Worm (Caenorhabditis elegans) whole organism, L3 larva: Measurements from ENCODE around the gene srab-4.

Experiments used
- R02D3.7 ChIP-seq: fragments of 150-350 bp; optimal IDR thresholded peaks from 2 replicates; lab custom pipeline; 2014; ENCODE audit warnings: missing biosample characterization, missing genetic modification characterization
- ZK546.5 ChIP-seq: sonication (generic microtip); optimal IDR thresholded peaks from 2 replicates; lab custom pipeline; 2017; ENCODE audit warnings: missing biosample characterization, missing genetic modification characterization
- aly-2 ChIP-seq: fragments of 150-350 bp; optimal IDR thresholded peaks from 2 replicates; lab custom pipeline; 2014; ENCODE audit warnings: missing biosample characterization, missing genetic modification characterization
- ama-1 ChIP-seq: fragments of 150-350 bp; optimal IDR thresholded peaks from 2 replicates; lab custom pipeline; 2018
- ceh-16 ChIP-seq: sonication (generic microtip); optimal IDR thresholded peaks from 2 replicates; lab custom pipeline; 2017; ENCODE audit warnings: missing biosample characterization, missing genetic modification characterization
- ceh-28 ChIP-seq: fragments of 150-350 bp; optimal IDR thresholded peaks from 2 replicates; lab custom pipeline; 2014; ENCODE audit warnings: missing biosample characterization, missing genetic modification reagents, missing genetic modification characterization
- ceh-82 ChIP-seq: fragments of 150-350 bp; optimal IDR thresholded peaks from 2 replicates; lab custom pipeline; 2014; ENCODE audit warnings: missing biosample characterization, missing genetic modification characterization
- ceh-9 ChIP-seq: sonication (generic microtip); optimal IDR thresholded peaks from 2 replicates; lab custom pipeline; 2018; ENCODE audit warnings: missing biosample characterization, missing genetic modification characterization
- daf-12 ChIP-seq: fragments of 150-350 bp; optimal IDR thresholded peaks from 2 replicates; lab custom pipeline; 2014; ENCODE audit warnings: missing biosample characterization, missing genetic modification reagents, missing genetic modification characterization
- egl-27 ChIP-seq: sonication (generic microtip); optimal IDR thresholded peaks from 4 replicates; lab custom pipeline; 2017; ENCODE audit warnings: missing biosample characterization, missing genetic modification reagents, missing genetic modification characterization
- egl-5 ChIP-seq: fragments of 150-350 bp; optimal IDR thresholded peaks from 2 replicates; lab custom pipeline; 2017; ENCODE audit warnings: missing biosample characterization, missing genetic modification reagents, missing genetic modification characterization, inconsistent platforms
- elt-1 ChIP-seq: fragments of 150-350 bp; optimal IDR thresholded peaks from 2 replicates; lab custom pipeline; 2014; ENCODE audit warnings: missing biosample characterization, missing genetic modification characterization
- elt-2 ChIP-seq: sonication (generic microtip); optimal IDR thresholded peaks from 2 replicates; lab custom pipeline; 2016; ENCODE audit warnings: missing genetic modification reagents, mild to moderate bottlenecking, missing genetic modification characterization, missing compliant biosample characterization
- elt-3 ChIP-seq, 3 experiments: fragments of 150-350 bp in 1 of 3; sonication (generic microtip) in 2 of 3; optimal IDR thresholded peaks; 2 replicates in 2 of 3; 4 replicates in 1 of 3; lab custom pipeline; 2014 to 2017; ENCODE audit warnings: missing biosample characterization in 3 of 3, missing genetic modification characterization in 3 of 3
- eor-1 ChIP-seq, 2 experiments: fragments of 150-350 bp; optimal IDR thresholded peaks; 2 replicates each; lab custom pipeline; 2014 to 2018; ENCODE audit warnings: missing biosample characterization in 2 of 2, missing genetic modification characterization in 2 of 2
- fkh-10 ChIP-seq: sonication (generic microtip); optimal IDR thresholded peaks from 2 replicates; lab custom pipeline; 2017; ENCODE audit warnings: missing biosample characterization, missing genetic modification reagents, missing genetic modification characterization
- fkh-2 ChIP-seq: fragments of 150-350 bp; optimal IDR thresholded peaks from 2 replicates; lab custom pipeline; 2014; ENCODE audit warnings: missing biosample characterization, missing genetic modification reagents, missing genetic modification characterization
- fos-1 ChIP-seq: fragments of 150-350 bp; optimal IDR thresholded peaks from 2 replicates; lab custom pipeline; 2014; ENCODE audit warnings: missing biosample characterization, missing genetic modification characterization
- hmg-11 ChIP-seq: sonication (generic microtip); optimal IDR thresholded peaks from 2 replicates; lab custom pipeline; 2016; ENCODE audit warnings: missing genetic modification characterization, missing compliant biosample characterization
- jun-1 ChIP-seq: fragments of 150-350 bp; optimal IDR thresholded peaks from 2 replicates; lab custom pipeline; 2014; ENCODE audit warnings: missing biosample characterization, missing genetic modification reagents, missing genetic modification characterization
- lin-15B ChIP-seq: fragments of 150-350 bp; optimal IDR thresholded peaks from 2 replicates; lab custom pipeline; 2014; ENCODE audit warnings: missing biosample characterization, missing genetic modification characterization
- lin-39 ChIP-seq: fragments of 150-350 bp; optimal IDR thresholded peaks from 2 replicates; lab custom pipeline; 2018; ENCODE audit warnings: missing biosample characterization, missing genetic modification reagents, missing genetic modification characterization
- lsy-12 ChIP-seq: sonication (generic microtip); optimal IDR thresholded peaks from 2 replicates; lab custom pipeline; 2016; ENCODE audit warnings: mild to moderate bottlenecking, missing genetic modification characterization, missing compliant biosample characterization
- mdl-1 ChIP-seq: fragments of 150-350 bp; optimal IDR thresholded peaks from 2 replicates; lab custom pipeline; 2014; ENCODE audit warnings: missing biosample characterization, missing genetic modification characterization
- mml-1 ChIP-seq: fragments of 150-350 bp; sonication (generic microtip); optimal IDR thresholded peaks from 3 replicates; lab custom pipeline; 2014; ENCODE audit warnings: missing biosample characterization, missing genetic modification characterization
- nhr-11 ChIP-seq: fragments of 150-350 bp; optimal IDR thresholded peaks from 2 replicates; lab custom pipeline; 2014; ENCODE audit warnings: missing biosample characterization, missing genetic modification characterization
- nhr-12 ChIP-seq: fragments of 150-350 bp; optimal IDR thresholded peaks from 2 replicates; lab custom pipeline; 2014; ENCODE audit warnings: missing biosample characterization, missing genetic modification characterization
- nhr-23 ChIP-seq: fragments of 150-350 bp; optimal IDR thresholded peaks from 2 replicates; lab custom pipeline; 2014; ENCODE audit warnings: missing biosample characterization, missing genetic modification reagents, missing genetic modification characterization
- nhr-237 ChIP-seq: fragments of 150-350 bp; optimal IDR thresholded peaks from 2 replicates; lab custom pipeline; 2014; ENCODE audit warnings: missing biosample characterization, missing genetic modification characterization
- nhr-25 ChIP-seq: sonication (generic microtip); optimal IDR thresholded peaks from 2 replicates; lab custom pipeline; 2017; ENCODE audit warnings: missing biosample characterization, missing genetic modification characterization
- nhr-28 ChIP-seq: fragments of 150-350 bp; optimal IDR thresholded peaks from 2 replicates; lab custom pipeline; 2014; ENCODE audit warnings: missing biosample characterization, missing genetic modification characterization
- nhr-43 ChIP-seq: sonication (generic microtip); optimal IDR thresholded peaks from 2 replicates; lab custom pipeline; 2016; ENCODE audit warnings: mild to moderate bottlenecking, missing genetic modification characterization, missing compliant biosample characterization; ENCODE audit not compliant: poor library complexity, severe bottlenecking
- nhr-67 ChIP-seq: fragments of 150-350 bp; optimal IDR thresholded peaks from 2 replicates; lab custom pipeline; 2014; ENCODE audit warnings: missing biosample characterization, missing genetic modification characterization
- nhr-76 ChIP-seq: fragments of 150-350 bp; sonication (generic microtip); optimal IDR thresholded peaks from 5 replicates; lab custom pipeline; 2014; ENCODE audit warnings: missing biosample characterization, missing genetic modification characterization
- nhr-77 ChIP-seq: fragments of 150-350 bp; optimal IDR thresholded peaks from 2 replicates; lab custom pipeline; 2014; ENCODE audit warnings: missing biosample characterization, missing genetic modification characterization
- pha-4 ChIP-seq: fragments of 150-350 bp; optimal IDR thresholded peaks from 2 replicates; lab custom pipeline; 2014; ENCODE audit warnings: missing biosample characterization, missing genetic modification reagents, missing genetic modification characterization
- pqm-1 ChIP-seq: fragments of 150-350 bp; optimal IDR thresholded peaks from 2 replicates; lab custom pipeline; 2017; ENCODE audit warnings: missing biosample characterization, missing genetic modification characterization, inconsistent platforms
- sea-2 ChIP-seq: fragments of 150-350 bp; sonication (generic microtip); optimal IDR thresholded peaks from 4 replicates; lab custom pipeline; 2014; ENCODE audit warnings: missing biosample characterization, missing genetic modification reagents, missing genetic modification characterization
- skn-1 ChIP-seq: fragments of 150-350 bp; optimal IDR thresholded peaks from 2 replicates; lab custom pipeline; 2014; ENCODE audit warnings: missing biosample characterization, missing genetic modification characterization
- snpc-4 ChIP-seq: fragments of 150-350 bp; optimal IDR thresholded peaks from 2 replicates; lab custom pipeline; 2014; ENCODE audit warnings: missing biosample characterization, missing genetic modification characterization
- tbx-2 ChIP-seq: sonication (generic microtip); optimal IDR thresholded peaks from 2 replicates; lab custom pipeline; 2016; ENCODE audit warnings: mild to moderate bottlenecking, missing genetic modification characterization, missing compliant biosample characterization
- unc-39 ChIP-seq: sonication (generic microtip); optimal IDR thresholded peaks from 4 replicates; lab custom pipeline; 2017; ENCODE audit warnings: missing biosample characterization, missing genetic modification characterization
- unc-62 ChIP-seq: fragments of 150-350 bp; sonication (generic microtip); optimal IDR thresholded peaks from 4 replicates; lab custom pipeline; 2014; ENCODE audit warnings: missing biosample characterization, missing genetic modification reagents, missing genetic modification characterization
- zag-1 ChIP-seq: fragments of 150-350 bp; optimal IDR thresholded peaks from 2 replicates; lab custom pipeline; 2014; ENCODE audit warnings: missing biosample characterization, missing genetic modification characterization
- ztf-11 ChIP-seq: fragments of 150-350 bp; optimal IDR thresholded peaks from 2 replicates; lab custom pipeline; 2014; ENCODE audit warnings: missing biosample characterization, missing genetic modification characterization
- ztf-4 ChIP-seq: fragments of 150-350 bp; optimal IDR thresholded peaks from 2 replicates; lab custom pipeline; 2014; ENCODE audit warnings: missing biosample characterization, missing genetic modification characterization

The srab-4 gene

ce11 chrV:6987673-6988072, 16.3 kb upstream of the srab-4 start, which contains the start of gene nhr-139:
TSS of gene nhr-139 (minus strand) at chrV:6987773.
- TF ChIP-seq elt-2 (tag; lab: Kevin White, UChicago) (no peak), ama-1 (lab: Kevin White, UChicago) (no peak), ceh-82 (tag; lab: Kevin White, UChicago) (no peak), daf-12 (tag; lab: Kevin White, UChicago) (no peak), pha-4 (tag; lab: Kevin White, UChicago) (no peak), ztf-11 (no peak), R02D3.7 (no peak), lin-39 (tag; lab: Kevin White, UChicago) (no peak), hmg-11 (no peak)

ce11 chrV:6989626-6990138, 14.3 kb upstream of the srab-4 start, which contains the start of gene nhr-140:
TSS of gene nhr-140 (minus strand) at chrV:6989676.
- TF ChIP-seq elt-1 (tag; lab: Kevin White, UChicago) (peak; percentile 56), skn-1 (tag; lab: Kevin White, UChicago) (no peak), nhr-76 (tag; lab: Kevin White, UChicago) (no peak), nhr-25 (tag; lab: Kevin White, UChicago) (no peak)

ce11 chrV:6991771-6992170, 12.2 kb upstream of the srab-4 start, which contains the start of gene nhr-162:
TSS of gene nhr-162 (minus strand) at chrV:6991871.
- TF ChIP-seq hmg-11 (no peak), nhr-67 (no peak), tbx-2 (no peak), nhr-28 (tag; lab: Kevin White, UChicago) (no peak), pqm-1 (tag; lab: Kevin White, UChicago) (no peak), mdl-1 (tag; lab: Kevin White, UChicago) (no peak), ceh-9 (tag; lab: Kevin White, UChicago) (no peak), nhr-237 (no peak)

ce11 chrV:6993999-6994398, 10.0 kb upstream of the srab-4 start:
- no peak for TF ChIP-seq nhr-12 (tag; lab: Kevin White, UChicago)
- peak; percentile 86 for TF ChIP-seq egl-27 (tag; lab: Kevin White, UChicago)
- no peak for TF ChIP-seq nhr-11 (tag; lab: Kevin White, UChicago)
- no peak for TF ChIP-seq ama-1 (lab: Kevin White, UChicago)
- TF ChIP-seq aly-2 (tag; lab: Kevin White, UChicago): no peak
- no peak for TF ChIP-seq ceh-28 (tag; lab: Kevin White, UChicago)
- no peak for TF ChIP-seq hmg-11
- TF ChIP-seq sea-2 (GFP tag; lab: Kevin White, UChicago): no peak
- TF ChIP-seq ceh-9 (tag; lab: Kevin White, UChicago): no peak
- TF ChIP-seq ceh-16 (tag; lab: Kevin White, UChicago): no peak
- TF ChIP-seq lsy-12 (tag; lab: Kevin White, UChicago): no peak
- TF ChIP-seq ztf-4 (tag; lab: Kevin White, UChicago): no peak
- TF ChIP-seq nhr-23 (tag; lab: Kevin White, UChicago): peak; percentile 43
- TF ChIP-seq nhr-43 (tag; lab: Kevin White, UChicago): peak; percentile 75
- no peak for TF ChIP-seq unc-39
- no peak for TF ChIP-seq fos-1 (tag; lab: Kevin White, UChicago)
- TF ChIP-seq nhr-25 (tag; lab: Kevin White, UChicago): peak; percentile 74
- no peak for TF ChIP-seq mml-1 (tag; lab: Kevin White, UChicago)
- TF ChIP-seq pha-4 (tag; lab: Kevin White, UChicago): peak; percentile 37
- no peak for TF ChIP-seq tbx-2
- TF ChIP-seq nhr-28 (tag; lab: Kevin White, UChicago): no peak
- no peak for TF ChIP-seq daf-12 (tag; lab: Kevin White, UChicago)
- no peak for TF ChIP-seq mdl-1 (tag; lab: Kevin White, UChicago)
- no peak for TF ChIP-seq egl-5 (tag; lab: Kevin White, UChicago)
- no peak for TF ChIP-seq ceh-82 (tag; lab: Kevin White, UChicago)
- no peak for TF ChIP-seq nhr-77 (tag; lab: Kevin White, UChicago)
- TF ChIP-seq ZK546.5 (tag; lab: Kevin White, UChicago): no peak
- no peak for TF ChIP-seq R02D3.7
- TF ChIP-seq jun-1 (tag; lab: Kevin White, UChicago): peak; percentile 59
- TF ChIP-seq snpc-4 (tag; lab: Kevin White, UChicago): no peak
- no peak for TF ChIP-seq ztf-11
- TF ChIP-seq zag-1 (tag; lab: Kevin White, UChicago): no peak
- TF ChIP-seq lin-39 (tag; lab: Kevin White, UChicago): no peak
- TF ChIP-seq unc-62 (GFP tag; lab: Kevin White, UChicago): no peak
- no peak for TF ChIP-seq fkh-2
- TF ChIP-seq skn-1 (tag; lab: Kevin White, UChicago): no peak
- TF ChIP-seq lin-15B (tag; lab: Kevin White, UChicago): no peak
- TF ChIP-seq eor-1 (tag; optimal IDR thresholded peaks at IDR 0.05; lab: Kevin White, UChicago): no peak
- TF ChIP-seq nhr-76 (tag; lab: Kevin White, UChicago): peak; percentile 82
- TF ChIP-seq pqm-1 (tag; lab: Kevin White, UChicago): peak; percentile 89
- no peak for TF ChIP-seq elt-3 (tag; optimal IDR thresholded peaks at IDR 0.05; lab: Kevin White, UChicago)
- no peak for TF ChIP-seq elt-1 (tag; lab: Kevin White, UChicago)
- no peak for TF ChIP-seq fkh-10 (GFP tag; lab: Kevin White, UChicago)
